Worm (Caenorhabditis elegans) whole organism, early embryonic: ENCODE measurements around the gene osm-1.
"Not testable (repeated sequence)": the region's sequence is repeated elsewhere in the genome, so short reads cannot be mapped to it uniquely, and the experiment has no call there.

Experiments used
- B0310.2 ChIP-seq: sonication (generic microtip); optimal IDR thresholded peaks from 2 replicates; lab custom pipeline; 2016; ENCODE audit warnings: mild to moderate bottlenecking, missing genetic modification characterization, missing compliant biosample characterization
- F13C5.2 ChIP-seq: sonication (generic microtip); optimal IDR thresholded peaks from 2 replicates; lab custom pipeline; 2017; ENCODE audit warnings: mild to moderate bottlenecking, missing genetic modification characterization, inconsistent platforms, missing compliant biosample characterization
- aly-1 ChIP-seq: sonication (generic microtip); optimal IDR thresholded peaks from 2 replicates; lab custom pipeline; 2016; ENCODE audit warnings: missing genetic modification characterization, missing compliant biosample characterization
- ama-1 ChIP-seq: fragments of 150-350 bp; optimal IDR thresholded peaks from 2 replicates; lab custom pipeline; 2014
- ceh-13 ChIP-seq: fragments of 200-800 bp; sonication (Bioruptor generic); optimal IDR thresholded peaks from 2 replicates; lab custom pipeline; 2018; ENCODE audit warnings: mild to moderate bottlenecking, missing genetic modification characterization, missing compliant biosample characterization
- ceh-36 ChIP-seq: sonication (generic microtip); optimal IDR thresholded peaks from 2 replicates; lab custom pipeline; 2016; ENCODE audit warnings: missing genetic modification characterization, inconsistent platforms, missing compliant biosample characterization
- ets-7 ChIP-seq: sonication (generic microtip); optimal IDR thresholded peaks from 2 replicates; lab custom pipeline; 2016; ENCODE audit warnings: missing genotype, missing genetic modification characterization, missing compliant biosample characterization
- flt-1 ChIP-seq: fragments of 200-800 bp; sonication (Bioruptor generic); IDR thresholded peaks from 2 replicates; pipeline ENCODE4 v1.3.6; 2022; ENCODE audit warnings: missing genetic modification characterization, missing compliant biosample characterization
- hmbx-1 ChIP-seq: sonication (generic microtip); optimal IDR thresholded peaks from 2 replicates; lab custom pipeline; 2016; ENCODE audit warnings: mild to moderate bottlenecking, missing genetic modification characterization, missing compliant biosample characterization
- hmg-4 ChIP-seq: fragments of 200-800 bp; sonication (Bioruptor generic); optimal IDR thresholded peaks from 2 replicates; lab custom pipeline; 2018; ENCODE audit warnings: mild to moderate bottlenecking, missing genetic modification characterization, missing compliant biosample characterization
- hnd-1 ChIP-seq: sonication (generic microtip); optimal IDR thresholded peaks from 2 replicates; lab custom pipeline; 2016; ENCODE audit warnings: missing genetic modification characterization, missing compliant biosample characterization
- pes-1 ChIP-seq: fragments of 200-800 bp; sonication (Bioruptor generic); IDR thresholded peaks from 2 replicates; pipeline ENCODE4 v1.3.6; 2022; ENCODE audit warnings: missing genetic modification reagents, missing genetic modification characterization, missing compliant biosample characterization
- scrt-1 ChIP-seq: fragments of 200-800 bp; sonication (Bioruptor generic); IDR thresholded peaks from 2 replicates; pipeline ENCODE4 v1.3.6; 2022; ENCODE audit warnings: missing genetic modification characterization, missing compliant biosample characterization
- sea-1 ChIP-seq: fragments of 200-800 bp; sonication (Bioruptor generic); conservative IDR thresholded peaks from 2 replicates; pipeline ENCODE4 v1.3.6; 2022; ENCODE audit warnings: missing genetic modification characterization, missing compliant biosample characterization
- tbx-11 ChIP-seq: fragments of 200-800 bp; sonication (Bioruptor generic); IDR thresholded peaks from 2 replicates; pipeline ENCODE4 v1.3.6; 2022; ENCODE audit warnings: missing genetic modification characterization, missing compliant biosample characterization
- tbx-37 ChIP-seq: fragments of 200-800 bp; sonication (Bioruptor generic); conservative IDR thresholded peaks from 2 replicates; pipeline ENCODE4 v1.3.6; 2022; ENCODE audit warnings: missing genetic modification reagents, missing genetic modification characterization, missing compliant biosample characterization
- tra-4 ChIP-seq: sonication (generic microtip); optimal IDR thresholded peaks from 2 replicates; lab custom pipeline; 2017; ENCODE audit warnings: missing genetic modification characterization, missing compliant biosample characterization

osm-1 gene

DNA sequence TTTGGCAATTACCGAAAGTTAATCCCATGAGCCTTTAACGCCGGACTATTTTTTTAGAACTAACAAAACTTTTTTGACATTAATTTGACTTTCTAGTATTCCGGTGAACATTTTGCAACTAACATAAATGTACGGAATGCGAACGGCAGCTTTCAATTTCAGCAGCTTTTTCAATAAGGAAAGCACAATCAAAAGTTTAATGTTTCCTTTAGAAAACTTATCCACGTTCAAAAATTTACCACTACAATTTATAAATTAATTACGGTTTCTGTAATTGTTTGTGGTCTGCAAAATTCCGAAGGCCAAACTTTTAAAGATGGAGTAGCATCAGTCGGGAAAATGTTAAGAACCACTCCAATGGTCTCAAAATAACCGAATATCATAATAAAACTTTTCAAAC lies at the start of gene osm-1:
osm-1 (plus strand) TSS at position 301 of the 400 bp plus-strand sequence.
- TF ChIP-seq tbx-37 (GFP tag; lab: Robert Waterston, UW) (no peak), scrt-1 (no peak), ets-7 (no peak), ceh-13 (no peak), B0310.2 (tag; lab: Kevin White, UChicago) (no peak), pes-1 (GFP tag; lab: Robert Waterston, UW) (no peak)

DNA sequence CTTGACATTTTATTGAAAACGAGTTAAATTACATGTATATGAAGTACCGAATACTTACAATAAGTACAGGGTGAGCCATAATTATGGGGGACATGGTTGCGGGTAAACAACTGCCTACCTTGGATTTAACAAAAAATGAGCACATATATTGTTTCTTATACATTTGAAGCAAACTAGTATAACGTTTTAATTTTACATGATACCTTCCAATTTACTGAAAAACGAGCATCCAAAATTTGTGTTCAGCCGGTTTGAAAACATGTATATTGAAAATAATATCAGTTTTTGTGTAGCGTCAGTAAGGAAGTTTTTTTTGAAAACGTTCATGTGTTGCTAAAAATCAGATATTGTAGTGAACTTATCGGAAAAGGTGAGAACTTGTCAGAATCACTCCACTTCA lies 49.7 kb upstream of the osm-1 start:
- TF ChIP-seq ama-1 (lab: Kevin White, UChicago) (no peak), hmbx-1 (tag; lab: Kevin White, UChicago) (no peak), B0310.2 (tag; lab: Kevin White, UChicago) (no peak), tbx-11 (GFP tag; lab: Robert Waterston, UW) (no peak), F13C5.2 (no peak), sea-1 (GFP tag; lab: Robert Waterston, UW) (no peak), ets-7 (no peak), aly-1 (tag; lab: Kevin White, UChicago) (no peak), scrt-1 (no peak), hmg-4 (no peak), flt-1 (GFP tag; lab: Robert Waterston, UW) (no peak), hnd-1 (tag; lab: Kevin White, UChicago) (no peak), ceh-36 (tag; lab: Kevin White, UChicago) (no peak), pes-1 (GFP tag; lab: Robert Waterston, UW) (no peak), ceh-13 (no peak)

DNA sequence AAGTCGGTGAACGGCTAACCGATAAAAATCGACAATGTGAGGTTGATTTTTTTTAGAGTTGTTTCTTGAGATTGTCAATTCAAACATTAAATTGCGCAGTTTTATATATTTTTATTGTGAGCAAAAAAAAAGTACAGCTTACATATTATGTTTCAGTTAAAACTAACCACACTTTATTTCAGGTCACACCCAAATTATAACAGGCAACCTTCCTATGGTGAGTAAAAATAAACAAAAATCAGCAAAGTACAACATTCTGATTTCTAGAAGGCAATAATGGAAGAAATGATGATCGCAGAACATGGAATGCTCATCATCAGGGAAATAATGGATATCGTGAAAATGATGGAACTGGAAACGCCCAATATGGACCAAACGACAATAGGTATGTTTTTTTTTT lies 45.8 kb upstream of the osm-1 start, which contains the start of gene K05G3.2:
K05G3.2 (plus strand) TSS at position 301 of the 400 bp plus-strand sequence.
- TF ChIP-seq ceh-13 (no peak), hmg-4 (no peak), hmbx-1 (tag; lab: Kevin White, UChicago) (no peak), ets-7 (no peak), hnd-1 (tag; lab: Kevin White, UChicago) (no peak), sea-1 (GFP tag; lab: Robert Waterston, UW) (no peak), tbx-11 (GFP tag; lab: Robert Waterston, UW) (no peak), F13C5.2 (no peak), ama-1 (lab: Kevin White, UChicago) (no peak), ceh-36 (tag; lab: Kevin White, UChicago) (no peak), flt-1 (GFP tag; lab: Robert Waterston, UW) (no peak)

ce11 chrX:16501032-16501431 lies 39.4 kb upstream of the osm-1 start, which contains the start of gene K05G3.1:
TSS of gene K05G3.1 (plus strand) at chrX:16501332.
- TF ChIP-seq F13C5.2 (no peak), B0310.2 (tag; lab: Kevin White, UChicago) (no peak), ceh-36 (tag; lab: Kevin White, UChicago) (no peak), ceh-13 (no peak), flt-1 (GFP tag; lab: Robert Waterston, UW) (no peak), scrt-1 (no peak), pes-1 (GFP tag; lab: Robert Waterston, UW) (no peak)

DNA sequence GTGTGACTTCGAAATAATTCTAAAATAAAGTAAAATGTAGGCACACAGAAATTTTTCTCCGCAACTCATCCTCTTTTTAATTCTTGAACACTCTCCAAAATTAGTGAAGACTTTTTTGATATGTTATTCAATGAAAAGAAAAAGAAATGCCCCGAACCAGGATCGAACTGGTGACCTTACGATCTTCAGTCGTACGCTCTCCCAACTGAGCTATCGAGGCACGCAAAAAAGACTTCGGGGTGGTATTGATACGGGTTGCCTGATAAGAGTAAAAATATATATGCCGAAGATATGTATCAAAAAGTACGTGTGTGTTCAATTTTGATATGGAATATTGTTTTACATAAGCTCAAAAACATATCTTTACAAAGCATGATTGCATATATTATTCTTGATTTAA lies 37.5 kb upstream of the osm-1 start:
- TF ChIP-seq B0310.2 (tag; lab: Kevin White, UChicago) (no peak), pes-1 (GFP tag; lab: Robert Waterston, UW) (peak; percentile 60; the same call in 1 of the 2 replicates), sea-1 (GFP tag; lab: Robert Waterston, UW) (0 out of 2 replicates have a peak, but pooled peaks have one; percentile 59), ceh-36 (tag; lab: Kevin White, UChicago) (no peak), scrt-1 (0 out of 2 replicates have a peak, but pooled peaks have one; percentile 45)

DNA sequence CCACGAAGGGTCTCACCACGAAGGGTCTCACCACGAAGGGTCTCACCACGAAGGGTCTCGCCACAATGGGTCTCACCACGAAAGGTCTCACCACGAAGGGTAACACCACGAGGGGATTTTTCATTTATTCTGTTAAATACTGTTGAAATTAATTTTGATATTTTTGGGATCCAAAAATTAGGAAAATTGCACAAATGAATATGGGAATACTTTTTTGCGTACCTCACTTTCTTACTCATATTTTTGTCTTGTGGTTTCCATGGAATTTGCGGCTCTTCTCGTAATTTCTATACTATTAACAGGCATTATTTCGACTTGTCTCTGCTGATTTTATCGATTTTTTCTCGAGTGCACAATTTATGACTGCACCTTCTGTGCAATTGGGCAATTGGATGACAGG lies 35.1 kb upstream of the osm-1 start, which contains the start of gene T25D1.3:
T25D1.3 (plus strand) TSS at position 301 of the 400 bp plus-strand sequence.
- no peak for TF ChIP-seq tra-4 (tag; lab: Kevin White, UChicago)
- TF ChIP-seq ets-7: no peak
- TF ChIP-seq ceh-13: no peak
- no peak for TF ChIP-seq sea-1 (GFP tag; lab: Robert Waterston, UW)
- no peak for TF ChIP-seq hnd-1 (tag; lab: Kevin White, UChicago)
- TF ChIP-seq flt-1 (GFP tag; lab: Robert Waterston, UW): no peak
- TF ChIP-seq scrt-1: no peak
- TF ChIP-seq ceh-36 (tag; lab: Kevin White, UChicago): no peak
- no peak for TF ChIP-seq pes-1 (GFP tag; lab: Robert Waterston, UW)
- TF ChIP-seq B0310.2 (tag; lab: Kevin White, UChicago): no peak
- TF ChIP-seq aly-1 (tag; lab: Kevin White, UChicago): no peak
- TF ChIP-seq tbx-11 (GFP tag; lab: Robert Waterston, UW): no peak

ce11 chrX:16515265-16515664 lies 25.2 kb upstream of the osm-1 start, which contains the start of gene T25D1.2:
TSS of gene T25D1.2 (plus strand) at chrX:16515565.
- TF ChIP-seq scrt-1; tbx-37 (GFP tag; lab: Robert Waterston, UW); ama-1 (lab: Kevin White, UChicago): not testable (repeated sequence)

DNA sequence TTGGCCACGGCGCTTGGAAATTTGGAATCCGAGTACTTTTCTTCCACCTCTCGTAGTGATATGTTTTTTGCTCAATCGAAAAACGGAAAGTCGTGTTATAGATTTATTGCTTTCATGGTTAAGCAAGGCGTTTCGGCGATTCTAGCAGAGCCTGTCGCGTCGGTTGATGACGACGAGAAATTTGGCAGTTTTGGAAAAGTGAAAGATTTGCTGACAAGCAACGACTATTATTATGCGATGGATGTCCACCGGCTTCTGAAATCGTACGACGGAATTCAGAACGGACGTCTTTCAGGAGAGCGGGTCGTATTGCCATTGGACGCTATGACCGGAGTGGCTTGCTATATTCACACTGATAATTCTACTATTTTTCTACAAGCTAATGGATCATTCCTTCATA lies 21.7 kb upstream of the osm-1 start:
- TF ChIP-seq F13C5.2 (no peak), ceh-13 (no peak), tra-4 (tag; lab: Kevin White, UChicago) (no peak), ets-7 (no peak), ceh-36 (tag; lab: Kevin White, UChicago) (no peak), tbx-11 (GFP tag; lab: Robert Waterston, UW) (no peak), pes-1 (GFP tag; lab: Robert Waterston, UW) (no peak), tbx-37 (GFP tag; lab: Robert Waterston, UW) (no peak), scrt-1 (no peak), sea-1 (GFP tag; lab: Robert Waterston, UW) (no peak), flt-1 (GFP tag; lab: Robert Waterston, UW) (no peak), B0310.2 (tag; lab: Kevin White, UChicago) (no peak), hnd-1 (tag; lab: Kevin White, UChicago) (no peak), ama-1 (lab: Kevin White, UChicago) (no peak), hmbx-1 (tag; lab: Kevin White, UChicago) (no peak)
